Fruit fly (Drosophila melanogaster) whole organism, embryonic: ENCODE results near the gene CG6048.
A peak's percentile ranks its signal among the peaks of the same experiment; 100 is the strongest.

ENCODE experiments used
- Abd-B ChIP-seq: fragments of 200-800 bp; sonication (Bioruptor generic); optimal IDR thresholded peaks from 2 replicates; lab custom pipeline; 2018; ENCODE audit warnings: missing biosample characterization, mild to moderate bottlenecking, missing genetic modification characterization, moderate library complexity
- CG10209 ChIP-seq: fragments of 200-800 bp; sonication (Bioruptor generic); optimal IDR thresholded peaks from 3 replicates; lab custom pipeline; 2017; ENCODE audit warnings: missing biosample characterization, mild to moderate bottlenecking, missing genetic modification characterization, missing genetic modification reagents
- CG10366 ChIP-seq: fragments of 200-800 bp; sonication (Bioruptor generic); IDR thresholded peaks from 2 replicates; pipeline ENCODE4 v1.3.6; 2022; ENCODE audit warnings: missing biosample characterization, missing genetic modification characterization
- CG10431 ChIP-seq: fragments of 200-800 bp; sonication (Bioruptor generic); optimal IDR thresholded peaks from 3 replicates; lab custom pipeline; 2018; ENCODE audit warnings: missing biosample characterization, mild to moderate bottlenecking, missing genetic modification characterization
- CG10979 ChIP-seq: fragments of 200-800 bp; sonication (Bioruptor generic); optimal IDR thresholded peaks from 2 replicates; lab custom pipeline; 2018; ENCODE audit warnings: missing biosample characterization, mild to moderate bottlenecking, missing genetic modification characterization, moderate library complexity
- CG1233 ChIP-seq: fragments of 200-800 bp; sonication (Bioruptor generic); optimal IDR thresholded peaks from 4 replicates; lab custom pipeline; 2018; ENCODE audit warnings: missing biosample characterization, mild to moderate bottlenecking, missing genetic modification characterization
- CG12391 ChIP-seq: fragments of 200-800 bp; sonication (Bioruptor generic); optimal IDR thresholded peaks from 3 replicates; lab custom pipeline; 2018; ENCODE audit warnings: missing biosample characterization, mild to moderate bottlenecking, missing genetic modification characterization, moderate library complexity
- CG13123 ChIP-seq: fragments of 200-800 bp; sonication (Bioruptor generic); optimal IDR thresholded peaks from 2 replicates; lab custom pipeline; 2016; ENCODE audit warnings: missing biosample characterization, missing genetic modification characterization
- CG14667 ChIP-seq: fragments of 200-800 bp; sonication (Bioruptor generic); IDR thresholded peaks from 2 replicates; pipeline ENCODE4 v1.3.6; 2022; ENCODE audit warnings: missing biosample characterization, missing genetic modification characterization
- CG1602 ChIP-seq: fragments of 200-800 bp; sonication (Bioruptor generic); optimal IDR thresholded peaks from 3 replicates; lab custom pipeline; 2016; ENCODE audit warnings: missing biosample characterization, missing genetic modification characterization
- CG17328 ChIP-seq: fragments of 200-800 bp; sonication (Bioruptor generic); IDR thresholded peaks from 2 replicates; pipeline ENCODE4 v1.3.6; 2022; ENCODE audit warnings: missing biosample characterization, missing genetic modification characterization
- CG18599 ChIP-seq: fragments of 200-800 bp; sonication (Bioruptor generic); optimal IDR thresholded peaks from 3 replicates; lab custom pipeline; 2017; ENCODE audit warnings: missing biosample characterization, missing genetic modification characterization, mild to moderate bottlenecking, moderate library complexity, missing genetic modification reagents
- CG18619 ChIP-seq: fragments of 200-800 bp; sonication (Bioruptor generic); optimal IDR thresholded peaks from 3 replicates; lab custom pipeline; 2017; ENCODE audit warnings: missing biosample characterization, mild to moderate bottlenecking, missing genetic modification characterization
- CG2129 ChIP-seq: fragments of 200-800 bp; sonication (Bioruptor generic); IDR thresholded peaks from 2 replicates; pipeline ENCODE4 v1.3.6; 2022; ENCODE audit warnings: missing biosample characterization, missing genetic modification characterization; ENCODE audit not compliant: partially characterized antibody
- CG2875 ChIP-seq: fragments of 200-800 bp; sonication (Bioruptor generic); optimal IDR thresholded peaks from 2 replicates; lab custom pipeline; 2017; ENCODE audit warnings: missing biosample characterization, mild to moderate bottlenecking, missing genetic modification characterization, missing genetic modification reagents
- CG32767 ChIP-seq: fragments of 200-800 bp; sonication (Bioruptor generic); IDR thresholded peaks from 2 replicates; pipeline ENCODE4 v1.3.6; 2022; ENCODE audit warnings: missing biosample characterization, missing genetic modification characterization
- CG5180 ChIP-seq: fragments of 200-800 bp; sonication (Bioruptor generic); optimal IDR thresholded peaks from 3 replicates; lab custom pipeline; 2017; ENCODE audit warnings: missing biosample characterization, missing genetic modification characterization, mild to moderate bottlenecking, moderate library complexity, missing genetic modification reagents
- CG7556 ChIP-seq: fragments of 200-800 bp; sonication (Bioruptor generic); optimal IDR thresholded peaks from 2 replicates; lab custom pipeline; 2017; ENCODE audit warnings: missing biosample characterization, mild to moderate bottlenecking, missing genetic modification characterization
- CG8388 ChIP-seq: fragments of 200-800 bp; sonication (Bioruptor generic); optimal IDR thresholded peaks from 2 replicates; lab custom pipeline; 2019; ENCODE audit warnings: missing biosample characterization, mild to moderate bottlenecking, missing genetic modification characterization, moderate library complexity
- Chrac-16 ChIP-seq: fragments of 200-800 bp; sonication (Bioruptor generic); optimal IDR thresholded peaks from 3 replicates; lab custom pipeline; 2016; ENCODE audit warnings: missing biosample characterization, missing genetic modification characterization
- Dll ChIP-seq: fragments of 200-800 bp; sonication (Bioruptor generic); IDR thresholded peaks from 4 replicates; pipeline ENCODE4 v1.3.6; 2022; ENCODE audit warnings: missing biosample characterization, missing genetic modification characterization; ENCODE audit not compliant: partially characterized antibody
- Hey ChIP-seq: fragments of 200-800 bp; sonication (Bioruptor generic); optimal IDR thresholded peaks from 3 replicates; lab custom pipeline; 2018; ENCODE audit warnings: missing biosample characterization, mild to moderate bottlenecking, missing genetic modification characterization
- Hr3 ChIP-seq: fragments of 200-800 bp; sonication (Bioruptor generic); optimal IDR thresholded peaks from 3 replicates; lab custom pipeline; 2016; ENCODE audit warnings: missing biosample characterization, missing genetic modification characterization
- Jarid2 ChIP-seq: fragments of 200-800 bp; sonication (Bioruptor generic); optimal IDR thresholded peaks from 3 replicates; lab custom pipeline; 2017; ENCODE audit warnings: mild to moderate bottlenecking, missing biosample characterization, missing genetic modification reagents, missing genetic modification characterization
- Med ChIP-seq: fragments of 200-800 bp; sonication (Bioruptor generic); peaks from one replicate; lab custom pipeline; 2016; ENCODE audit warnings: missing biosample characterization, missing genetic modification characterization, mild to moderate bottlenecking, inconsistent platforms, moderate library complexity
- Meics ChIP-seq: fragments of 200-800 bp; sonication (Bioruptor generic); optimal IDR thresholded peaks from 2 replicates; lab custom pipeline; 2017; ENCODE audit warnings: missing biosample characterization, mild to moderate bottlenecking, missing genetic modification characterization
- Oaz ChIP-seq: fragments of 200-800 bp; sonication (Bioruptor generic); IDR thresholded peaks from 2 replicates; pipeline ENCODE4 v1.3.6; 2022; ENCODE audit warnings: missing biosample characterization, missing genetic modification characterization
- Pdp1 ChIP-seq, 2 experiments: fragments of 200-800 bp; sonication (Bioruptor generic); optimal IDR thresholded peaks; 3 replicates each; lab custom pipeline; 2016; ENCODE audit warnings: missing biosample characterization in 2 of 2, missing genetic modification characterization in 2 of 2, mild to moderate bottlenecking in 1 of 2, moderate library complexity in 1 of 2
- Sin3A ChIP-seq: fragments of >200 bp; optimal IDR thresholded peaks from 2 replicates; lab custom pipeline; 2018
- Sox102F ChIP-seq: fragments of 200-800 bp; sonication (Bioruptor generic); optimal IDR thresholded peaks from 2 replicates; lab custom pipeline; 2018; ENCODE audit warnings: missing biosample characterization, mild to moderate bottlenecking, missing genetic modification characterization, moderate library complexity
- Sry-β ChIP-seq: fragments of 200-800 bp; sonication (Bioruptor generic); optimal IDR thresholded peaks from 2 replicates; lab custom pipeline; 2018; ENCODE audit warnings: missing biosample characterization, mild to moderate bottlenecking, missing genetic modification characterization, moderate library complexity
- bbx ChIP-seq: fragments of 200-800 bp; sonication (Bioruptor generic); IDR thresholded peaks from 2 replicates; pipeline ENCODE4 v1.3.6; 2022; ENCODE audit warnings: missing biosample characterization, missing genetic modification characterization; ENCODE audit not compliant: partially characterized antibody
- cg ChIP-seq: fragments of 200-800 bp; sonication (Bioruptor generic); optimal IDR thresholded peaks from 3 replicates; lab custom pipeline; 2019; ENCODE audit warnings: missing biosample characterization, mild to moderate bottlenecking, missing genetic modification characterization, moderate library complexity
- corto ChIP-seq: fragments of 200-800 bp; sonication (Bioruptor generic); optimal IDR thresholded peaks from 2 replicates; lab custom pipeline; 2016; ENCODE audit warnings: missing biosample characterization, mild to moderate bottlenecking, missing genetic modification characterization, moderate library complexity
- cwo ChIP-seq: fragments of 200-800 bp; sonication (Bioruptor generic); optimal IDR thresholded peaks from 3 replicates; lab custom pipeline; 2017; ENCODE audit warnings: missing biosample characterization, missing genetic modification characterization, mild to moderate bottlenecking, moderate library complexity, missing genetic modification reagents
- dmrt11E ChIP-seq: fragments of 200-800 bp; sonication (Bioruptor generic); optimal IDR thresholded peaks from 3 replicates; lab custom pipeline; 2018; ENCODE audit warnings: missing biosample characterization, mild to moderate bottlenecking, missing genetic modification characterization, moderate library complexity
- dmrt99B ChIP-seq: fragments of 200-800 bp; sonication (Bioruptor generic); optimal IDR thresholded peaks from 2 replicates; lab custom pipeline; 2018; ENCODE audit warnings: missing biosample characterization, mild to moderate bottlenecking, missing genetic modification characterization, moderate library complexity
- en ChIP-seq: fragments of 200-800 bp; sonication (Bioruptor generic); optimal IDR thresholded peaks from 2 replicates; lab custom pipeline; 2016; ENCODE audit warnings: missing biosample characterization, missing genetic modification characterization
- esg ChIP-seq: fragments of 200-800 bp; sonication (Bioruptor generic); conservative IDR thresholded peaks from 2 replicates; pipeline ENCODE4 v1.3.6; 2022; ENCODE audit warnings: missing biosample characterization, missing genetic modification characterization
- ham ChIP-seq: fragments of 200-800 bp; sonication (Bioruptor generic); IDR thresholded peaks from 2 replicates; pipeline ENCODE4 v1.3.6; 2022; ENCODE audit warnings: missing biosample characterization, missing genetic modification characterization
- jumu ChIP-seq: fragments of 200-800 bp; sonication (Bioruptor generic); optimal IDR thresholded peaks from 3 replicates; lab custom pipeline; 2016; ENCODE audit warnings: missing biosample characterization, missing genetic modification characterization
- lmd ChIP-seq: fragments of 200-800 bp; sonication (Bioruptor generic); IDR thresholded peaks from 2 replicates; pipeline ENCODE4 v1.3.6; 2022; ENCODE audit warnings: missing biosample characterization, missing genetic modification characterization
- otp ChIP-seq: fragments of 200-800 bp; sonication (Bioruptor generic); IDR thresholded peaks from 3 replicates; pipeline ENCODE4, ENCODE4 v1.3.6; 2022; ENCODE audit warnings: missing biosample characterization, missing genetic modification characterization
- prd ChIP-seq, 3 experiments: fragments of >200 bp in 2 of 3; fragments of 200-800 bp in 1 of 3; sonication (Bioruptor generic) in 1 of 3; optimal IDR thresholded peaks in 2 of 3; IDR thresholded peaks in 1 of 3; 2 replicates in 2 of 3; 3 replicates in 1 of 3; pipeline versions ENCODE4 v1.3.6 to Lab custom; 2017 to 2022; ENCODE audit warnings: missing biosample characterization in 1 of 3, missing genetic modification characterization in 1 of 3
- ro ChIP-seq: fragments of 200-800 bp; sonication (Bioruptor generic); IDR thresholded peaks from 2 replicates; pipeline ENCODE4 v1.3.6; 2022; ENCODE audit warnings: missing biosample characterization, missing genetic modification characterization
- salm ChIP-seq: fragments of 200-800 bp; sonication (Bioruptor generic); optimal IDR thresholded peaks from 2 replicates; lab custom pipeline; 2018; ENCODE audit warnings: missing biosample characterization, mild to moderate bottlenecking, missing genetic modification characterization
- sob ChIP-seq: fragments of 200-800 bp; sonication (Bioruptor generic); IDR thresholded peaks from 2 replicates; pipeline ENCODE4 v1.3.6; 2022; ENCODE audit warnings: missing biosample characterization, missing genetic modification characterization
- vvl ChIP-seq: fragments of 200-800 bp; sonication (Bioruptor generic); IDR thresholded peaks from 2 replicates; pipeline ENCODE4 v1.3.6; 2022; ENCODE audit warnings: missing biosample characterization, missing genetic modification characterization

CG6048 gene

DNA sequence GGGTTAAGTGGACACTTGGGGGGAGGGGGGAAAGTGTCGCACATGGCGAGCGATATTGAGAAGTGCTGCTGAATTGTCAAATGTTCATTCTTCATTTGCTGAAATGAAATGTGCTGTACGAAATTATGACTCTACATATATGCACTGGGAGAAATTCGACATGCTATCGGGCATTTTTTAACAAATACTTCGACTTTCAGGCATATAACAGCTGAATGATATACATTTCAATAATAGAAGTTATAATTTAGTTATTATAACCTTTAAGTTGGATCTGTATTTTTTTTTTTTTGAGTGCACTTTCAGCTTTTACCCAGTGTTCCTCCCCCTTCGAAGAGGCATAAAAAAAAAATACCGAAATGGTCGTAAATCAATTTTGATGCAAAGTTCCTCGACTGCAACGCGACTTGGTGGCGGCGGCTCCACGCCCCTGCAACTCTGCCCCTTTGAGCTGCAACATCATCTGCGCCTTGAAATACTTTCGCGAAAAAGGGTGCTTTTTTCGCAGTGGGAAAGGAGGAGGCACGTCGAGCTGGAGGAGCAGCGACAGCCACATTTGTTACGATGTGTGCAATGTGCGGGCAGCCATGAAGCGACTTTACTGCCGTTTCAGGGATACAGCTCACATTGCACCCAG lies 21.1 kb downstream of the CG6048 start (continued):
- no peak for TF ChIP-seq cg (GFP tag; lab: Kevin White, UChicago)
- no peak for TF ChIP-seq Meics (GFP tag; lab: Kevin White, UChicago)
- TF ChIP-seq salm (tag; lab: Kevin White, UChicago): no peak
- TF ChIP-seq ham (GFP tag; lab: Robert Waterston, UW): no peak
- no peak for TF ChIP-seq Sry-β (GFP tag; lab: Kevin White, UChicago)
- TF ChIP-seq prd (optimal IDR thresholded peaks at IDR 0.05; lab: Kevin White, UChicago): no peak
- peak; percentile 68; the same call in 2 of the 3 replicates for TF ChIP-seq prd (GFP tag; IDR thresholded peaks at IDR 0.05; lab: Robert Waterston, UW)
- TF ChIP-seq CG1233 (GFP tag; lab: Kevin White, UChicago): no peak
- TF ChIP-seq Sox102F (GFP tag; lab: Kevin White, UChicago): peak; percentile 60
- TF ChIP-seq CG18599 (GFP tag; lab: Kevin White, UChicago): no peak
- TF ChIP-seq CG1602 (GFP tag; lab: Kevin White, UChicago): peak; percentile 33
- no peak for TF ChIP-seq corto (GFP tag; lab: Kevin White, UChicago)
- no peak for TF ChIP-seq CG18619
- TF ChIP-seq otp (GFP tag; lab: Robert Waterston, UW): no peak
- peak; percentile 9 for TF ChIP-seq CG2875 (GFP tag; lab: Kevin White, UChicago)
- no peak for TF ChIP-seq CG10431 (GFP tag; lab: Kevin White, UChicago)
- no peak for TF ChIP-seq CG10209 (GFP tag; lab: Kevin White, UChicago)
- peak; percentile 9 for TF ChIP-seq Chrac-16 (GFP tag; lab: Kevin White, UChicago)
- TF ChIP-seq CG5180: no peak
- no peak for TF ChIP-seq jumu (GFP tag; lab: Kevin White, UChicago)
- TF ChIP-seq sob: peak; percentile 27; the same call in 1 of the 2 replicates
- no peak for TF ChIP-seq Abd-B (GFP tag; lab: Kevin White, UChicago)
- TF ChIP-seq CG10979: peak; percentile 44
- no peak for TF ChIP-seq CG32767 (GFP tag; lab: Robert Waterston, UW)
- 0 out of 2 replicates have a peak, but pooled peaks have one; percentile 5 for TF ChIP-seq Oaz (GFP tag; lab: Robert Waterston, UW)
- TF ChIP-seq CG8388 (GFP tag; lab: Kevin White, UChicago): peak; percentile 36
- TF ChIP-seq CG13123 (GFP tag; lab: Kevin White, UChicago): no peak
- no peak for TF ChIP-seq bbx
- TF ChIP-seq CG10366 (GFP tag; lab: Robert Waterston, UW): 0 out of 2 replicates have a peak, but pooled peaks have one; percentile 37
- peak; percentile 35 for TF ChIP-seq CG12391 (tag; lab: Kevin White, UChicago)
- no peak for TF ChIP-seq Hey (tag; lab: Kevin White, UChicago)
- TF ChIP-seq CG14667 (GFP tag; lab: Robert Waterston, UW): peak; percentile 45; the same call in 1 of the 2 replicates
- TF ChIP-seq CG2129 (GFP tag; lab: Robert Waterston, UW): no peak
- TF ChIP-seq Sin3A (lab: Kevin White, UChicago): no peak
- TF ChIP-seq esg (GFP tag; lab: Robert Waterston, UW): peak; percentile 20; the same call in 1 of the 2 replicates
- TF ChIP-seq lmd: peak; percentile 44
- no peak for TF ChIP-seq Pdp1 (GFP tag; optimal IDR thresholded peaks at IDR 0.05; lab: Kevin White, UChicago)
- TF ChIP-seq Med: peak; percentile 76
- no peak for TF ChIP-seq en
- TF ChIP-seq ro (GFP tag; lab: Robert Waterston, UW): no peak
- peak; percentile 47; the same call in 1 of the 2 replicates for TF ChIP-seq CG17328 (GFP tag; lab: Robert Waterston, UW)
- no peak for TF ChIP-seq Dll (GFP tag; lab: Robert Waterston, UW)
- no peak for TF ChIP-seq CG7556
- TF ChIP-seq Hr3 (GFP tag; lab: Kevin White, UChicago): peak; percentile 7
- peak; percentile 50 for TF ChIP-seq dmrt11E (tag; lab: Kevin White, UChicago)
- peak; percentile 43 for TF ChIP-seq dmrt99B (tag; lab: Kevin White, UChicago)
- TF ChIP-seq Jarid2 (GFP tag; lab: Kevin White, UChicago): no peak
- TF ChIP-seq cwo (GFP tag; lab: Kevin White, UChicago): no peak
- peak; percentile 59 for TF ChIP-seq vvl
